Worm (Caenorhabditis elegans) whole organism, early embryonic: ENCODE measurements around the gene arl-8.

ENCODE experiments used
- B0310.2 ChIP-seq: sonication (generic microtip); optimal IDR thresholded peaks from 2 replicates; lab custom pipeline; 2016; ENCODE audit warnings: mild to moderate bottlenecking, missing genetic modification characterization, missing compliant biosample characterization
- aly-1 ChIP-seq: sonication (generic microtip); optimal IDR thresholded peaks from 2 replicates; lab custom pipeline; 2016; ENCODE audit warnings: missing genetic modification characterization, missing compliant biosample characterization
- ama-1 ChIP-seq: fragments of 150-350 bp; optimal IDR thresholded peaks from 2 replicates; lab custom pipeline; 2014
- ceh-13 ChIP-seq: fragments of 200-800 bp; sonication (Bioruptor generic); optimal IDR thresholded peaks from 2 replicates; lab custom pipeline; 2018; ENCODE audit warnings: mild to moderate bottlenecking, missing genetic modification characterization, missing compliant biosample characterization
- ets-7 ChIP-seq: sonication (generic microtip); optimal IDR thresholded peaks from 2 replicates; lab custom pipeline; 2016; ENCODE audit warnings: missing genotype, missing genetic modification characterization, missing compliant biosample characterization
- flt-1 ChIP-seq: fragments of 200-800 bp; sonication (Bioruptor generic); IDR thresholded peaks from 2 replicates; pipeline ENCODE4 v1.3.6; 2022; ENCODE audit warnings: missing genetic modification characterization, missing compliant biosample characterization
- hmbx-1 ChIP-seq: sonication (generic microtip); optimal IDR thresholded peaks from 2 replicates; lab custom pipeline; 2016; ENCODE audit warnings: mild to moderate bottlenecking, missing genetic modification characterization, missing compliant biosample characterization
- hmg-4 ChIP-seq: fragments of 200-800 bp; sonication (Bioruptor generic); optimal IDR thresholded peaks from 2 replicates; lab custom pipeline; 2018; ENCODE audit warnings: mild to moderate bottlenecking, missing genetic modification characterization, missing compliant biosample characterization
- hnd-1 ChIP-seq: sonication (generic microtip); optimal IDR thresholded peaks from 2 replicates; lab custom pipeline; 2016; ENCODE audit warnings: missing genetic modification characterization, missing compliant biosample characterization
- scrt-1 ChIP-seq: fragments of 200-800 bp; sonication (Bioruptor generic); IDR thresholded peaks from 2 replicates; pipeline ENCODE4 v1.3.6; 2022; ENCODE audit warnings: missing genetic modification characterization, missing compliant biosample characterization
- sea-1 ChIP-seq: fragments of 200-800 bp; sonication (Bioruptor generic); conservative IDR thresholded peaks from 2 replicates; pipeline ENCODE4 v1.3.6; 2022; ENCODE audit warnings: missing genetic modification characterization, missing compliant biosample characterization
- tbx-11 ChIP-seq: fragments of 200-800 bp; sonication (Bioruptor generic); IDR thresholded peaks from 2 replicates; pipeline ENCODE4 v1.3.6; 2022; ENCODE audit warnings: missing genetic modification characterization, missing compliant biosample characterization
- tbx-37 ChIP-seq: fragments of 200-800 bp; sonication (Bioruptor generic); conservative IDR thresholded peaks from 2 replicates; pipeline ENCODE4 v1.3.6; 2022; ENCODE audit warnings: missing genetic modification reagents, missing genetic modification characterization, missing compliant biosample characterization

ce11 chrIV:14759662-14760061 lies 38.3 kb upstream of the arl-8 start:
- TF ChIP-seq ama-1 (lab: Kevin White, UChicago) (no peak), flt-1 (GFP tag; lab: Robert Waterston, UW) (no peak), hnd-1 (tag; lab: Kevin White, UChicago) (no peak), tbx-11 (GFP tag; lab: Robert Waterston, UW) (no peak), tbx-37 (GFP tag; lab: Robert Waterston, UW) (no peak), ets-7 (no peak), hmbx-1 (tag; lab: Kevin White, UChicago) (no peak), sea-1 (no peak), hmg-4 (GFP tag; lab: Kevin White, UChicago) (no peak), B0310.2 (no peak), aly-1 (tag; lab: Kevin White, UChicago) (no peak), ceh-13 (no peak), scrt-1 (GFP tag; lab: Robert Waterston, UW) (no peak)
